Worm (Caenorhabditis elegans): ENCODE data around the gene srz-59.

Gene srz-59

DNA sequence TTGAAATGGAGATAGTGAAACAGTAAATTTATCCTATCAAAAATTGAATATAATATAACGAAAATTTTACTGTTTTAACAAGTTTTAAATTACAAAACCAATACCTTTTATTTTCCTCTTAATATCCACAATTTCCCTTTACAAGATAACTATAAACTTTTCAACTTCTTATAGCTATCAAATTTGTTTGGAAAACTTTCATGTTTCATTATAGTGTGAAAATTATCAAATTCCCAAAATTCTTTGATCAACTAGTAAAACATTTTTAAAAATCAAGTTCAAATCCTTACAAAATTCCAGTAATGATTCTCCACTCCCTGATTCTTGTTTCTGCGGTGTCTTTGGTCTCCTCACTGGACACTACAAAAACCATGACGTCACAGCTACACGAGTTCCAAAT, 50.2 kb downstream of the srz-59 start, which contains the start of gene R05A10.1:
Gene R05A10.1, plus strand, starts transcription at position 301 of the 400 bp plus-strand sequence.
- TF ChIP-seq B0310.2 (tag; optimal IDR thresholded peaks at IDR 0.05) (no peak), tra-4 (tag; optimal IDR thresholded peaks at IDR 0.05) (no peak), aly-1 (tag; optimal IDR thresholded peaks at IDR 0.05) (no peak), sea-1 (GFP tag; conservative IDR thresholded peaks at IDR 0.05) (no peak), ets-7 (tag; optimal IDR thresholded peaks at IDR 0.05) (no peak), tbx-11 (GFP tag; IDR thresholded peaks at IDR 0.05) (no peak), scrt-1 (GFP tag; IDR thresholded peaks at IDR 0.05) (no peak), hmg-4 (GFP tag; optimal IDR thresholded peaks at IDR 0.05) (no peak), flt-1 (GFP tag; IDR thresholded peaks at IDR 0.05) (no peak), hmbx-1 (tag; optimal IDR thresholded peaks at IDR 0.05) (no peak), hnd-1 (tag; optimal IDR thresholded peaks at IDR 0.05) (no peak), ceh-36 (tag; optimal IDR thresholded peaks at IDR 0.05) (no peak)
